Fruit fly (Drosophila melanogaster) whole organism, embryonic: ENCODE results near the gene CG2247.
A peak's percentile ranks its signal among the peaks of the same experiment; 100 is the strongest.

Source experiments
- ATbp ChIP-seq: fragments of 200-800 bp; sonication (Bioruptor generic); optimal IDR thresholded peaks from 2 replicates; lab custom pipeline; 2017; ENCODE audit warnings: missing biosample characterization, mild to moderate bottlenecking, missing genetic modification characterization, missing genetic modification reagents
- Ada2b ChIP-seq: fragments of 200-800 bp; sonication (Bioruptor generic); IDR thresholded peaks from 2 replicates; pipeline ENCODE4 v1.3.6; 2022; ENCODE audit warnings: missing biosample characterization, missing genetic modification characterization
- Atf3 ChIP-seq: fragments of 200-800 bp; sonication (Bioruptor generic); optimal IDR thresholded peaks from 3 replicates; lab custom pipeline; 2016; ENCODE audit warnings: missing biosample characterization, missing genetic modification characterization
- Bdp1 ChIP-seq: fragments of 200-800 bp; sonication (Bioruptor generic); optimal IDR thresholded peaks from 3 replicates; lab custom pipeline; 2016; ENCODE audit warnings: missing biosample characterization, missing genetic modification characterization
- Blimp-1 ChIP-seq: fragments of 200-800 bp; sonication (Bioruptor generic); optimal IDR thresholded peaks from 3 replicates; lab custom pipeline; 2018; ENCODE audit warnings: missing biosample characterization, missing genetic modification characterization, mild to moderate bottlenecking, moderate library complexity, missing genetic modification reagents
- C15 ChIP-seq: fragments of 200-800 bp; sonication (Bioruptor generic); IDR thresholded peaks from 3 replicates; pipeline ENCODE4 v1.3.6; 2022; ENCODE audit warnings: missing biosample characterization, missing genetic modification characterization
- CG10147 ChIP-seq: fragments of 200-800 bp; sonication (Bioruptor generic); optimal IDR thresholded peaks from 2 replicates; lab custom pipeline; 2019; ENCODE audit warnings: missing biosample characterization, mild to moderate bottlenecking, missing genetic modification characterization, moderate library complexity
- CG11456 ChIP-seq: fragments of 200-800 bp; sonication (Bioruptor generic); IDR thresholded peaks from 3 replicates; pipeline ENCODE4 v1.3.6; 2022; ENCODE audit warnings: missing biosample characterization, missing genetic modification characterization
- CG13424 ChIP-seq: fragments of 200-800 bp; sonication (Bioruptor generic); optimal IDR thresholded peaks from 2 replicates; lab custom pipeline; 2019; ENCODE audit warnings: missing biosample characterization, mild to moderate bottlenecking, missing genetic modification characterization, moderate library complexity
- CG14014 ChIP-seq: fragments of 200-800 bp; sonication (Bioruptor generic); IDR thresholded peaks from 2 replicates; pipeline ENCODE4 v1.3.6; 2022; ENCODE audit warnings: missing biosample characterization, missing genetic modification characterization
- CG14965 ChIP-seq: fragments of 200-800 bp; sonication (Bioruptor generic); optimal IDR thresholded peaks from 2 replicates; lab custom pipeline; 2016; ENCODE audit warnings: missing biosample characterization, missing genetic modification characterization, borderline replicate concordance
- CG15696 ChIP-seq: fragments of 200-800 bp; sonication (Bioruptor generic); optimal IDR thresholded peaks from 2 replicates; lab custom pipeline; 2019; ENCODE audit warnings: missing biosample characterization, mild to moderate bottlenecking, missing genetic modification characterization, moderate library complexity
- CG18262 ChIP-seq: fragments of 200-800 bp; optimal IDR thresholded peaks from 3 replicates; lab custom pipeline; 2019; ENCODE audit warnings: missing biosample characterization, mild to moderate bottlenecking, missing genetic modification characterization, moderate library complexity
- CG2678 ChIP-seq: fragments of 200-800 bp; sonication (Bioruptor generic); optimal IDR thresholded peaks from 3 replicates; lab custom pipeline; 2019; ENCODE audit warnings: missing biosample characterization, mild to moderate bottlenecking, missing genetic modification characterization, moderate library complexity
- CG2712 ChIP-seq: fragments of 200-800 bp; optimal IDR thresholded peaks from 3 replicates; lab custom pipeline; 2019; ENCODE audit warnings: missing biosample characterization, mild to moderate bottlenecking, missing genetic modification characterization, moderate library complexity
- CG2875 ChIP-seq: fragments of 200-800 bp; sonication (Bioruptor generic); optimal IDR thresholded peaks from 2 replicates; lab custom pipeline; 2017; ENCODE audit warnings: missing biosample characterization, mild to moderate bottlenecking, missing genetic modification characterization, missing genetic modification reagents
- CG3281 ChIP-seq: fragments of 200-800 bp; sonication (Bioruptor generic); optimal IDR thresholded peaks from 3 replicates; lab custom pipeline; 2017; ENCODE audit warnings: missing biosample characterization, mild to moderate bottlenecking, missing genetic modification characterization
- CG4360 ChIP-seq: fragments of 200-800 bp; sonication (Bioruptor generic); IDR thresholded peaks from 2 replicates; pipeline ENCODE4 v1.3.6; 2022; ENCODE audit warnings: missing biosample characterization, missing genetic modification characterization
- CG9215 ChIP-seq: fragments of 200-800 bp; sonication (Bioruptor generic); IDR thresholded peaks from 2 replicates; pipeline ENCODE4 v1.3.6; 2022; ENCODE audit warnings: missing biosample characterization, missing genetic modification characterization
- CoRest ChIP-seq: fragments of 200-800 bp; sonication (Bioruptor generic); optimal IDR thresholded peaks from 3 replicates; lab custom pipeline; 2018; ENCODE audit warnings: missing biosample characterization, mild to moderate bottlenecking, missing genetic modification characterization, moderate library complexity
- CrebB ChIP-seq: fragments of 200-800 bp; sonication (Bioruptor generic); optimal IDR thresholded peaks from 3 replicates; lab custom pipeline; 2018; ENCODE audit warnings: missing biosample characterization, mild to moderate bottlenecking, missing genetic modification characterization
- Fer3 ChIP-seq: fragments of 200-800 bp; sonication (Bioruptor generic); optimal IDR thresholded peaks from 2 replicates; lab custom pipeline; 2018; ENCODE audit warnings: missing biosample characterization, mild to moderate bottlenecking, missing genetic modification characterization, moderate library complexity
- Gsc ChIP-seq: fragments of 200-800 bp; sonication (Bioruptor generic); IDR thresholded peaks from 2 replicates; pipeline ENCODE4 v1.3.6; 2022; ENCODE audit warnings: missing biosample characterization, missing genetic modification characterization
- Hand ChIP-seq: fragments of 200-800 bp; sonication (Bioruptor generic); optimal IDR thresholded peaks from 2 replicates; lab custom pipeline; 2017; ENCODE audit warnings: mild to moderate bottlenecking, missing biosample characterization, missing genetic modification reagents, missing genetic modification characterization
- Hmr ChIP-seq: fragments of 200-800 bp; sonication (Bioruptor generic); optimal IDR thresholded peaks from 3 replicates; lab custom pipeline; 2017; ENCODE audit warnings: mild to moderate bottlenecking, missing biosample characterization, missing genetic modification reagents, missing genetic modification characterization
- Lpt ChIP-seq: fragments of >200 bp; optimal IDR thresholded peaks from 2 replicates; lab custom pipeline; 2018; ENCODE audit warnings: missing biosample characterization, missing genetic modification characterization
- Max ChIP-seq: fragments of 200-800 bp; sonication (Bioruptor generic); optimal IDR thresholded peaks from 2 replicates; lab custom pipeline; 2016; ENCODE audit warnings: missing biosample characterization, mild to moderate bottlenecking, missing genetic modification characterization
- Poxn ChIP-seq: fragments of 200-800 bp; sonication (Bioruptor generic); IDR thresholded peaks from 2 replicates; pipeline ENCODE4 v1.3.6; 2022; ENCODE audit warnings: missing biosample characterization, missing genetic modification characterization
- Ssrp ChIP-seq: fragments of 200-800 bp; sonication (Bioruptor generic); optimal IDR thresholded peaks from 2 replicates; lab custom pipeline; 2018; ENCODE audit warnings: missing biosample characterization, mild to moderate bottlenecking, missing genetic modification characterization, moderate library complexity
- Taf1 ChIP-seq: fragments of 200-800 bp; sonication (Bioruptor generic); IDR thresholded peaks from 2 replicates; pipeline ENCODE4 v1.3.6; 2022; ENCODE audit warnings: missing biosample characterization, missing genetic modification characterization
- Vsx1 ChIP-seq: fragments of 200-800 bp; sonication (Bioruptor generic); optimal IDR thresholded peaks from 2 replicates; lab custom pipeline; 2017; ENCODE audit warnings: missing biosample characterization, mild to moderate bottlenecking, missing genetic modification characterization, missing genetic modification reagents
- amos ChIP-seq: fragments of 200-800 bp; sonication (Bioruptor generic); IDR thresholded peaks from 2 replicates; pipeline ENCODE4 v1.3.6; 2022; ENCODE audit warnings: missing biosample characterization, missing genetic modification characterization; ENCODE audit not compliant: partially characterized antibody
- ash1 ChIP-seq: fragments of 200-800 bp; sonication (Bioruptor generic); optimal IDR thresholded peaks from 2 replicates; lab custom pipeline; 2018; ENCODE audit warnings: missing biosample characterization, mild to moderate bottlenecking, missing genetic modification characterization
- bbx ChIP-seq: fragments of 200-800 bp; sonication (Bioruptor generic); IDR thresholded peaks from 2 replicates; pipeline ENCODE4 v1.3.6; 2022; ENCODE audit warnings: missing biosample characterization, missing genetic modification characterization; ENCODE audit not compliant: partially characterized antibody
- dati ChIP-seq: fragments of 200-800 bp; sonication (Bioruptor generic); IDR thresholded peaks from 2 replicates; pipeline ENCODE4 v1.3.6; 2022; ENCODE audit warnings: missing biosample characterization, missing genetic modification characterization
- dmrt11E ChIP-seq: fragments of 200-800 bp; sonication (Bioruptor generic); optimal IDR thresholded peaks from 3 replicates; lab custom pipeline; 2018; ENCODE audit warnings: missing biosample characterization, mild to moderate bottlenecking, missing genetic modification characterization, moderate library complexity
- exex ChIP-seq: fragments of 200-800 bp; sonication (Bioruptor generic); optimal IDR thresholded peaks from 4 replicates; lab custom pipeline; 2018; ENCODE audit warnings: missing biosample characterization, mild to moderate bottlenecking, missing genetic modification characterization, moderate library complexity
- fd96Cb ChIP-seq: fragments of 200-800 bp; sonication (Bioruptor generic); optimal IDR thresholded peaks from 2 replicates; lab custom pipeline; 2018; ENCODE audit warnings: missing biosample characterization, mild to moderate bottlenecking, missing genetic modification characterization, moderate library complexity
- fu2 ChIP-seq: fragments of 200-800 bp; sonication (Bioruptor generic); optimal IDR thresholded peaks from 2 replicates; lab custom pipeline; 2016; ENCODE audit warnings: missing biosample characterization, missing genetic modification characterization
- hth ChIP-seq: fragments of >200 bp; optimal IDR thresholded peaks from 2 replicates; lab custom pipeline; 2017; ENCODE audit warnings: inconsistent platforms
- lab ChIP-seq: fragments of 200-800 bp; sonication (Bioruptor generic); optimal IDR thresholded peaks from 3 replicates; lab custom pipeline; 2017; ENCODE audit warnings: missing biosample characterization, missing genetic modification characterization, mild to moderate bottlenecking, moderate library complexity, missing genetic modification reagents
- lbe ChIP-seq: fragments of 200-800 bp; sonication (Bioruptor generic); optimal IDR thresholded peaks from 2 replicates; lab custom pipeline; 2016; ENCODE audit warnings: missing biosample characterization, mild to moderate bottlenecking, missing genetic modification characterization
- pfk ChIP-seq: fragments of 200-800 bp; sonication (Bioruptor generic); optimal IDR thresholded peaks from 2 replicates; lab custom pipeline; 2018; ENCODE audit warnings: missing biosample characterization, mild to moderate bottlenecking, missing genetic modification characterization, moderate library complexity
- pros ChIP-seq: fragments of 200-800 bp; sonication (Bioruptor generic); optimal IDR thresholded peaks from 3 replicates; lab custom pipeline; 2019; ENCODE audit warnings: missing biosample characterization, mild to moderate bottlenecking, missing genetic modification characterization, moderate library complexity
- sima ChIP-seq: fragments of 200-800 bp; sonication (Bioruptor generic); optimal IDR thresholded peaks from 2 replicates; lab custom pipeline; 2016; ENCODE audit warnings: missing biosample characterization, missing genetic modification characterization
- sqz ChIP-seq: fragments of 200-800 bp; sonication (Bioruptor generic); optimal IDR thresholded peaks from 3 replicates; lab custom pipeline; 2018; ENCODE audit warnings: missing biosample characterization, mild to moderate bottlenecking, missing genetic modification characterization
- usp ChIP-seq: fragments of >200 bp; optimal IDR thresholded peaks from 2 replicates; lab custom pipeline; 2017; ENCODE audit warnings: missing biosample characterization, missing genetic modification characterization
- vfl ChIP-seq: fragments of 200-800 bp; sonication (Bioruptor generic); optimal IDR thresholded peaks from 2 replicates; lab custom pipeline; 2016; ENCODE audit warnings: missing biosample characterization, missing genetic modification characterization
- wor ChIP-seq: fragments of 200-800 bp; sonication (Bioruptor generic); IDR thresholded peaks from 2 replicates; pipeline ENCODE4 v1.3.6; 2022; ENCODE audit warnings: missing biosample characterization, missing genetic modification characterization
- zen ChIP-seq: fragments of 200-800 bp; sonication (Bioruptor generic); optimal IDR thresholded peaks from 3 replicates; lab custom pipeline; 2018; ENCODE audit warnings: missing biosample characterization, mild to moderate bottlenecking, missing genetic modification characterization, moderate library complexity
- zf30C ChIP-seq: fragments of 200-800 bp; sonication (Bioruptor generic); optimal IDR thresholded peaks from 3 replicates; lab custom pipeline; 2018; ENCODE audit warnings: missing biosample characterization, mild to moderate bottlenecking, missing genetic modification characterization

CG2247 gene

DNA sequence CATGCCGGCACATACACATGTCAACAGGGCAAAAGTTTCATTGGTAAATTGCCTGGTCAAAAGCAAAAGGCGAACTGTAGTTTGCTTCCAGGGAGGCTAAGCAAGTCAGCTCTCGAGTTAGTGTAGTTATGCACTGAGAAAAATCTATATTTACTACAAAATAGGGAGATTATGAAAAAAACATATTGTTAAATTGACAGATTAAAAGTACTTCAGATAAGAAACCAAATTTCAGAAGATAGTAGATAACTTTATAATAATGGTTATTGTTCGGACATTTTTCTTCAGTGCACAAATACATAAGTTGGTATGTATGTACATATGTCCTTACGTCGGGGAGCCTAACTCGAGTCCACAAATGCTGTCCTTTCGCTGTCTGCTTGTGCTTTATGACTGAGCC lies 45.7 kb upstream of the CG2247 start (continued):
- TF ChIP-seq CG4360 (GFP tag; lab: Robert Waterston, UW), result no peak
- no peak for TF ChIP-seq C15 (GFP tag; lab: Robert Waterston, UW)
- no peak for TF ChIP-seq CG9215 (GFP tag; lab: Robert Waterston, UW)
- peak; percentile 53 for TF ChIP-seq Ada2b (GFP tag; lab: Robert Waterston, UW)
- no peak for TF ChIP-seq usp
- TF ChIP-seq ATbp (GFP tag; lab: Kevin White, UChicago), result peak; percentile 31
- TF ChIP-seq CG3281 (GFP tag; lab: Kevin White, UChicago), result peak; percentile 57
- TF ChIP-seq lab (GFP tag; lab: Kevin White, UChicago), result peak; percentile 72
- peak; percentile 63 for TF ChIP-seq CG10147
- TF ChIP-seq CG2712 (tag; lab: Kevin White, UChicago), result peak; percentile 65
- TF ChIP-seq pros (GFP tag; lab: Kevin White, UChicago), result no peak
- peak; percentile 59 for TF ChIP-seq Hand (GFP tag; lab: Kevin White, UChicago)
- TF ChIP-seq dmrt11E, result peak; percentile 60
- no peak for TF ChIP-seq Max (GFP tag; lab: Kevin White, UChicago)
- no peak for TF ChIP-seq Gsc (GFP tag; lab: Robert Waterston, UW)
- TF ChIP-seq zen (tag; lab: Kevin White, UChicago), result peak; percentile 60
- TF ChIP-seq CG2875, result peak; percentile 18
- TF ChIP-seq lbe (GFP tag; lab: Kevin White, UChicago), result no peak
- no peak for TF ChIP-seq dati (GFP tag; lab: Robert Waterston, UW)
- no peak for TF ChIP-seq Atf3 (GFP tag; lab: Kevin White, UChicago)
- TF ChIP-seq Blimp-1 (GFP tag; lab: Kevin White, UChicago), result peak; percentile 53
- no peak for TF ChIP-seq amos
- TF ChIP-seq Bdp1 (GFP tag; lab: Kevin White, UChicago), result no peak
- peak; percentile 79 for TF ChIP-seq CG2678 (tag; lab: Kevin White, UChicago)
- TF ChIP-seq CG11456, result no peak
- peak; percentile 50 for TF ChIP-seq CG15696 (tag; lab: Kevin White, UChicago)
- TF ChIP-seq sqz (GFP tag; lab: Kevin White, UChicago), result no peak
- TF ChIP-seq CG13424 (tag; lab: Kevin White, UChicago), result peak; percentile 65
- peak; percentile 64 for TF ChIP-seq CG18262
- TF ChIP-seq CG14014 (GFP tag; lab: Robert Waterston, UW), result peak; percentile 51
- TF ChIP-seq Hmr (GFP tag; lab: Kevin White, UChicago), result peak; percentile 75
- TF ChIP-seq sima (GFP tag; lab: Kevin White, UChicago), result no peak
- peak; percentile 67 for TF ChIP-seq CoRest (tag; lab: Kevin White, UChicago)
- no peak for TF ChIP-seq bbx (GFP tag; lab: Robert Waterston, UW)
- no peak for TF ChIP-seq exex
- peak; percentile 33 for TF ChIP-seq fd96Cb (tag; lab: Kevin White, UChicago)
- no peak for TF ChIP-seq CG14965 (GFP tag; lab: Kevin White, UChicago)
- TF ChIP-seq Lpt, result no peak
- no peak for TF ChIP-seq ash1 (GFP tag; lab: Kevin White, UChicago)
- no peak for TF ChIP-seq vfl (GFP tag; lab: Kevin White, UChicago)
- TF ChIP-seq Ssrp (tag; lab: Kevin White, UChicago), result peak; percentile 29
- peak; percentile 22 for TF ChIP-seq zf30C (GFP tag; lab: Kevin White, UChicago)
- TF ChIP-seq CrebB (tag; lab: Kevin White, UChicago), result peak; percentile 6
- TF ChIP-seq fu2, result no peak
- peak; percentile 25; the same call in 1 of the 2 replicates for TF ChIP-seq Taf1
- no peak for TF ChIP-seq pfk (GFP tag; lab: Kevin White, UChicago)
- no peak for TF ChIP-seq wor (GFP tag; lab: Robert Waterston, UW)
- TF ChIP-seq hth (lab: Kevin White, UChicago), result no peak
- TF ChIP-seq Fer3, result peak; percentile 67
- no peak for TF ChIP-seq Vsx1 (GFP tag; lab: Kevin White, UChicago)
- TF ChIP-seq Poxn, result no peak
